Worm (Caenorhabditis elegans): ENCODE measurements around the gene frm-7.

Gene frm-7

DNA sequence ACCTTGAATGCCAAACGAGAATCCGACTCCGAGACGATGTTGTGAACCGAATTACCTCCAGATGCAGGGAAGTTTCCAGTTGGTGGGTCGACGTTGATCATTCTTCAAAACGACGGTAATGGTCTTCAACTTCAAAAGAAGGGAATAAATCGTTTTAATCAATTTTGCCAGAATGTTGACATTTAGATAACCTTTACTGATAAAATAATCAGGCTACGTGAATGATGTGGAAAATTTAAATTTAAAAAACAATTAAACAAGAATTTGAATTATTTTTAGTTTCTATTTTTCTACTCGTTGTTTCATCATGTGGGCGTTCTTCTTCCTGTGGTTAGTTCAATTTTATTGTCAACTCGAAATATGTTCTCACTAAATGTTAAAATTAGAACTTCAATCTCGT is 38.6 kb upstream of the frm-7 start, which contains the start of gene ssp-35:
Gene ssp-35, minus strand, starts transcription at position 101 of the 400 bp plus-strand sequence.
- TF ChIP-seq lin-35 (GFP tag; optimal IDR thresholded peaks at IDR 0.05) (no peak), fos-1 (tag; optimal IDR thresholded peaks at IDR 0.05) (no peak), ces-1 (GFP tag; optimal IDR thresholded peaks at IDR 0.05) (no peak), irx-1 (tag; optimal IDR thresholded peaks at IDR 0.05) (no peak), efl-1 (optimal IDR thresholded peaks at IDR 0.05) (no peak), efl-1 (GFP tag; optimal IDR thresholded peaks at IDR 0.05 in 1 of 2) (peak in 1 of 2 experiments; percentile 48), lin-15B (tag; optimal IDR thresholded peaks at IDR 0.05) (no peak)

ce11 chrV:12269272-12269767 is 33.0 kb upstream of the frm-7 start, which contains the start of gene twk-24:
Gene twk-24, minus strand, starts transcription at chrV:12269322.
- TF ChIP-seq aha-1 (tag; optimal IDR thresholded peaks at IDR 0.05), result no peak
- TF ChIP-seq nhr-90 (tag; optimal IDR thresholded peaks at IDR 0.05; ENCODE audit: poor library complexity), result no peak
- TF ChIP-seq nhr-11 (tag; optimal IDR thresholded peaks at IDR 0.05), result no peak
- peak; percentile 14 for TF ChIP-seq unc-130 (tag; optimal IDR thresholded peaks at IDR 0.05)
- TF ChIP-seq jun-1 (tag; optimal IDR thresholded peaks at IDR 0.05), result no peak
- peak; percentile 43 for TF ChIP-seq nhr-71 (tag; optimal IDR thresholded peaks at IDR 0.05)
- peak; percentile 8 for TF ChIP-seq mep-1 (tag; optimal IDR thresholded peaks at IDR 0.05)
- no peak for TF ChIP-seq lsy-2 (tag; optimal IDR thresholded peaks at IDR 0.05)
- TF ChIP-seq lin-14 (GFP tag; optimal IDR thresholded peaks at IDR 0.05), result peak; percentile 72
- TF ChIP-seq sup-37 (GFP tag; optimal IDR thresholded peaks at IDR 0.05), result no peak
- peak; percentile 51 for TF ChIP-seq rnt-1 (tag; optimal IDR thresholded peaks at IDR 0.05)
- TF ChIP-seq efl-1 (optimal IDR thresholded peaks at IDR 0.05), result peak in 1 of 2 experiments; percentile 0
- TF ChIP-seq efl-1 (GFP tag; optimal IDR thresholded peaks at IDR 0.05 in 1 of 2), result no peak
- no peak for TF ChIP-seq pax-3 (tag; optimal IDR thresholded peaks at IDR 0.05)

- TF ChIP-seq dpl-1 (GFP tag; optimal IDR thresholded peaks at IDR 0.05), result peak; percentile 64 to 86 (median 70)
- no peak for TF ChIP-seq unc-62 (GFP tag; optimal IDR thresholded peaks at IDR 0.05)
- TF ChIP-seq ceh-82 (tag; optimal IDR thresholded peaks at IDR 0.05), result peak in 1 of 3 experiments; percentile 1
- no peak for TF ChIP-seq unc-30 (tag; optimal IDR thresholded peaks at IDR 0.05)
- TF ChIP-seq nhr-28 (tag; optimal IDR thresholded peaks at IDR 0.05), result no peak
- no peak for TF ChIP-seq hlh-17 (GFP tag; optimal IDR thresholded peaks at IDR 0.05; ENCODE audit: borderline replicate concordance)
- no peak for TF ChIP-seq sup-37 (GFP tag; optimal IDR thresholded peaks at IDR 0.05)
- TF ChIP-seq F16B12.6 (tag; optimal IDR thresholded peaks at IDR 0.05), result no peak
- TF ChIP-seq unc-98 (GFP tag; IDR thresholded peaks at IDR 0.05), result no peak
- no peak for TF ChIP-seq elt-3 (tag; optimal IDR thresholded peaks at IDR 0.05)
- TF ChIP-seq nhr-85 (tag), result peak; percentile 28
- TF ChIP-seq efl-1 (optimal IDR thresholded peaks at IDR 0.05), result peak; percentile 27 to 69
- peak; percentile 81 to 96 for TF ChIP-seq efl-1 (GFP tag; optimal IDR thresholded peaks at IDR 0.05 in 1 of 2)
- no peak for TF ChIP-seq zip-4 (GFP tag; optimal IDR thresholded peaks at IDR 0.05)
- no peak for TF ChIP-seq lin-13 (GFP tag; optimal IDR thresholded peaks at IDR 0.05)
- TF ChIP-seq fkh-10 (GFP tag; optimal IDR thresholded peaks at IDR 0.05), result no peak
- TF ChIP-seq nhr-11 (tag; optimal IDR thresholded peaks at IDR 0.05), result no peak
- no peak for TF ChIP-seq nhr-76 (tag; optimal IDR thresholded peaks at IDR 0.05)
- TF ChIP-seq ces-1 (GFP tag; optimal IDR thresholded peaks at IDR 0.05), result no peak
- TF ChIP-seq nhr-19 (GFP tag; conservative IDR thresholded peaks at IDR 0.05), result no peak
- TF ChIP-seq lin-15B (tag; optimal IDR thresholded peaks at IDR 0.05), result peak; percentile 7
- TF ChIP-seq lin-35 (GFP tag; optimal IDR thresholded peaks at IDR 0.05), result peak; percentile 58 to 84
- TF ChIP-seq skn-1 (tag; optimal IDR thresholded peaks at IDR 0.05), result no peak
- no peak for TF ChIP-seq nhr-237 (tag; optimal IDR thresholded peaks at IDR 0.05)
- TF ChIP-seq alr-1 (tag; optimal IDR thresholded peaks at IDR 0.05; ENCODE audit: borderline replicate concordance), result no peak
- no peak for TF ChIP-seq zag-1 (tag; optimal IDR thresholded peaks at IDR 0.05)
- no peak for TF ChIP-seq lin-39 (tag; optimal IDR thresholded peaks at IDR 0.05)
- no peak for TF ChIP-seq C34B4.2 (tag; optimal IDR thresholded peaks at IDR 0.05)
- TF ChIP-seq fos-1 (tag; optimal IDR thresholded peaks at IDR 0.05), result no peak
- no peak for TF ChIP-seq vab-15 (tag; optimal IDR thresholded peaks at IDR 0.05)
- TF ChIP-seq aha-1 (tag; optimal IDR thresholded peaks at IDR 0.05), result no peak
- TF ChIP-seq nhr-47 (tag; optimal IDR thresholded peaks at IDR 0.05), result no peak
- no peak for TF ChIP-seq lsy-2 (tag; optimal IDR thresholded peaks at IDR 0.05)
- peak; percentile 7 for TF ChIP-seq mep-1 (tag; optimal IDR thresholded peaks at IDR 0.05)
These were observed 30.8 kb upstream of the frm-7 start, which contains the start of the genes tsfm-1 and capg-2 for ce11 chrV:12271495-12271894. Gene tsfm-1, minus strand, starts transcription at chrV:12271551. Gene capg-2, plus strand, starts transcription at chrV:12271873.

All from whole organism, L1 larva.